Fruit fly (Drosophila melanogaster) whole organism, embryonic: Measurements from ENCODE around the gene CG13311.
A peak's percentile ranks its signal among the peaks of the same experiment; 100 is the strongest.

Source experiments
- Antp ChIP-seq: fragments of 200-800 bp; sonication (Bioruptor generic); optimal IDR thresholded peaks from 3 replicates; lab custom pipeline; 2016; ENCODE audit warnings: missing biosample characterization, missing genetic modification characterization
- Asciz ChIP-seq: fragments of 200-800 bp; sonication (Bioruptor generic); optimal IDR thresholded peaks from 2 replicates; lab custom pipeline; 2017; ENCODE audit warnings: missing biosample characterization, mild to moderate bottlenecking, missing genetic modification characterization, missing genetic modification reagents
- Bdp1 ChIP-seq: fragments of 200-800 bp; sonication (Bioruptor generic); optimal IDR thresholded peaks from 3 replicates; lab custom pipeline; 2016; ENCODE audit warnings: missing biosample characterization, missing genetic modification characterization
- Bteb2 ChIP-seq: fragments of 200-800 bp; sonication (Bioruptor generic); optimal IDR thresholded peaks from 2 replicates; lab custom pipeline; 2016; ENCODE audit warnings: missing biosample characterization, missing genetic modification characterization
- CG11247 ChIP-seq: fragments of 200-800 bp; sonication (Bioruptor generic); IDR thresholded peaks from 2 replicates; pipeline ENCODE4 v1.3.6; 2022; ENCODE audit warnings: missing biosample characterization, missing genetic modification characterization
- CG12155 ChIP-seq: fragments of 200-800 bp; sonication (Bioruptor generic); optimal IDR thresholded peaks from 3 replicates; lab custom pipeline; 2016; ENCODE audit warnings: missing biosample characterization, missing genetic modification characterization
- CG12219 ChIP-seq: fragments of 200-800 bp; sonication (Bioruptor generic); optimal IDR thresholded peaks from 3 replicates; lab custom pipeline; 2018; ENCODE audit warnings: missing biosample characterization, mild to moderate bottlenecking, missing genetic modification characterization
- CG12299 ChIP-seq: fragments of 200-800 bp; sonication (Bioruptor generic); optimal IDR thresholded peaks from 2 replicates; lab custom pipeline; 2018; ENCODE audit warnings: missing biosample characterization, mild to moderate bottlenecking, missing genetic modification characterization
- CG15601 ChIP-seq: fragments of 200-800 bp; sonication (Bioruptor generic); optimal IDR thresholded peaks from 3 replicates; lab custom pipeline; 2019; ENCODE audit warnings: missing biosample characterization, mild to moderate bottlenecking, missing genetic modification characterization, moderate library complexity
- CG18011 ChIP-seq: fragments of 200-800 bp; sonication (Bioruptor generic); optimal IDR thresholded peaks from 2 replicates; lab custom pipeline; 2017; ENCODE audit warnings: missing biosample characterization, missing genetic modification characterization, mild to moderate bottlenecking, moderate library complexity, missing genotype
- CG18764 ChIP-seq: fragments of 200-800 bp; sonication (Bioruptor generic); optimal IDR thresholded peaks from 3 replicates; lab custom pipeline; 2016; ENCODE audit warnings: missing biosample characterization, missing genetic modification characterization
- CG2120 ChIP-seq: fragments of 200-800 bp; sonication (Bioruptor generic); optimal IDR thresholded peaks from 3 replicates; lab custom pipeline; 2016; ENCODE audit warnings: missing biosample characterization, missing genetic modification characterization
- CG2712 ChIP-seq: fragments of 200-800 bp; optimal IDR thresholded peaks from 3 replicates; lab custom pipeline; 2019; ENCODE audit warnings: missing biosample characterization, mild to moderate bottlenecking, missing genetic modification characterization, moderate library complexity
- CG32772 ChIP-seq: fragments of 200-800 bp; sonication (Bioruptor generic); IDR thresholded peaks from 2 replicates; pipeline ENCODE4 v1.3.6; 2022; ENCODE audit warnings: missing biosample characterization, missing genetic modification characterization
- CG34224 ChIP-seq: fragments of 200-800 bp; sonication (Bioruptor generic); IDR thresholded peaks from 3 replicates; pipeline ENCODE4 v1.3.6; 2022; ENCODE audit warnings: missing biosample characterization, missing genetic modification characterization; ENCODE audit not compliant: partially characterized antibody
- CG3847 ChIP-seq: fragments of 200-800 bp; sonication (Bioruptor generic); IDR thresholded peaks from 2 replicates; pipeline ENCODE4 v1.3.6; 2022; ENCODE audit warnings: missing biosample characterization, missing genetic modification characterization
- CG5245 ChIP-seq: fragments of 200-800 bp; sonication (Bioruptor generic); optimal IDR thresholded peaks from 3 replicates; lab custom pipeline; 2016; ENCODE audit warnings: missing biosample characterization, missing genetic modification characterization
- CG6791 ChIP-seq: fragments of 200-800 bp; sonication (Bioruptor generic); IDR thresholded peaks from 3 replicates; pipeline ENCODE4 v1.3.6; 2022; ENCODE audit warnings: missing biosample characterization, missing genetic modification characterization; ENCODE audit not compliant: partially characterized antibody
- CG7786 ChIP-seq: fragments of 200-800 bp; sonication (Bioruptor generic); optimal IDR thresholded peaks from 2 replicates; lab custom pipeline; 2016; ENCODE audit warnings: missing biosample characterization, missing genetic modification characterization
- CG7839 ChIP-seq: fragments of 200-800 bp; sonication (Bioruptor generic); optimal IDR thresholded peaks from 3 replicates; lab custom pipeline; 2018; ENCODE audit warnings: missing biosample characterization, mild to moderate bottlenecking, missing genetic modification characterization, moderate library complexity
- CG7963 ChIP-seq: fragments of 200-800 bp; sonication (Bioruptor generic); IDR thresholded peaks from 3 replicates; pipeline ENCODE4 v1.3.6; 2022; ENCODE audit warnings: missing biosample characterization, missing genetic modification characterization; ENCODE audit not compliant: partially characterized antibody
- CG9817 ChIP-seq: fragments of 200-800 bp; sonication (Bioruptor generic); optimal IDR thresholded peaks from 2 replicates; lab custom pipeline; 2018; ENCODE audit warnings: missing biosample characterization, mild to moderate bottlenecking, missing genetic modification characterization, moderate library complexity
- ERR ChIP-seq: fragments of 200-800 bp; sonication (Bioruptor generic); optimal IDR thresholded peaks from 2 replicates; lab custom pipeline; 2016; ENCODE audit warnings: missing biosample characterization, missing genetic modification characterization
- MBD-R2 ChIP-seq: fragments of 200-800 bp; sonication (Bioruptor generic); IDR thresholded peaks from 2 replicates; pipeline ENCODE4 v1.3.6; 2022; ENCODE audit warnings: missing biosample characterization, missing genetic modification characterization
- Med ChIP-seq: fragments of 200-800 bp; sonication (Bioruptor generic); peaks from one replicate; lab custom pipeline; 2016; ENCODE audit warnings: missing biosample characterization, missing genetic modification characterization, mild to moderate bottlenecking, inconsistent platforms, moderate library complexity
- Nf-YC ChIP-seq: fragments of 200-800 bp; optimal IDR thresholded peaks from 3 replicates; lab custom pipeline; 2019; ENCODE audit warnings: missing biosample characterization, mild to moderate bottlenecking, missing genetic modification characterization, moderate library complexity
- Pdp1 ChIP-seq, 2 experiments: fragments of 200-800 bp; sonication (Bioruptor generic); optimal IDR thresholded peaks; 3 replicates each; lab custom pipeline; 2016; ENCODE audit warnings: missing biosample characterization in 2 of 2, missing genetic modification characterization in 2 of 2, mild to moderate bottlenecking in 1 of 2, moderate library complexity in 1 of 2
- Sry-δ ChIP-seq: fragments of 200-800 bp; sonication (Bioruptor generic); optimal IDR thresholded peaks from 2 replicates; lab custom pipeline; 2016; ENCODE audit warnings: missing biosample characterization, missing genetic modification characterization
- Xrp1 ChIP-seq: fragments of 200-800 bp; sonication (Bioruptor generic); IDR thresholded peaks from 2 replicates; pipeline ENCODE4 v1.3.6; 2022; ENCODE audit warnings: missing biosample characterization, missing genetic modification characterization
- az2 ChIP-seq: fragments of 200-800 bp; sonication (Bioruptor generic); optimal IDR thresholded peaks from 3 replicates; lab custom pipeline; 2016; ENCODE audit warnings: missing biosample characterization, missing genetic modification characterization
- cad ChIP-seq: fragments of >200 bp; optimal IDR thresholded peaks from 2 replicates; lab custom pipeline; 2017; ENCODE audit warnings: missing biosample characterization, missing genetic modification characterization
- cg ChIP-seq: fragments of 200-800 bp; sonication (Bioruptor generic); optimal IDR thresholded peaks from 3 replicates; lab custom pipeline; 2019; ENCODE audit warnings: missing biosample characterization, mild to moderate bottlenecking, missing genetic modification characterization, moderate library complexity
- chif ChIP-seq, 2 experiments: fragments of 200-800 bp; sonication (Bioruptor generic); optimal IDR thresholded peaks; 3 replicates each; lab custom pipeline; 2016; ENCODE audit warnings: missing biosample characterization in 2 of 2, missing genetic modification characterization in 2 of 2
- danr ChIP-seq: fragments of 200-800 bp; sonication (Bioruptor generic); IDR thresholded peaks from 2 replicates; pipeline ENCODE4 v1.3.6; 2022; ENCODE audit warnings: missing biosample characterization, missing genetic modification characterization
- dmrt99B ChIP-seq: fragments of 200-800 bp; sonication (Bioruptor generic); optimal IDR thresholded peaks from 2 replicates; lab custom pipeline; 2018; ENCODE audit warnings: missing biosample characterization, mild to moderate bottlenecking, missing genetic modification characterization, moderate library complexity
- fd3F ChIP-seq: fragments of 200-800 bp; sonication (Bioruptor generic); optimal IDR thresholded peaks from 2 replicates; lab custom pipeline; 2018; ENCODE audit warnings: missing biosample characterization, mild to moderate bottlenecking, missing genetic modification characterization, moderate library complexity
- fu2 ChIP-seq: fragments of 200-800 bp; sonication (Bioruptor generic); optimal IDR thresholded peaks from 2 replicates; lab custom pipeline; 2016; ENCODE audit warnings: missing biosample characterization, missing genetic modification characterization
- gfzf ChIP-seq: fragments of 200-800 bp; sonication (Bioruptor generic); optimal IDR thresholded peaks from 2 replicates; lab custom pipeline; 2016; ENCODE audit warnings: missing biosample characterization, mild to moderate bottlenecking, missing genetic modification characterization, moderate library complexity
- gsb-n ChIP-seq: fragments of 200-800 bp; sonication (Bioruptor generic); optimal IDR thresholded peaks from 3 replicates; lab custom pipeline; 2018; ENCODE audit warnings: missing biosample characterization, mild to moderate bottlenecking, missing genetic modification characterization
- hbn ChIP-seq: fragments of 200-800 bp; sonication (Bioruptor generic); IDR thresholded peaks from 2 replicates; pipeline ENCODE4 v1.3.6; 2022; ENCODE audit warnings: missing biosample characterization, missing genetic modification characterization; ENCODE audit not compliant: partially characterized antibody
- jumu ChIP-seq: fragments of 200-800 bp; sonication (Bioruptor generic); optimal IDR thresholded peaks from 3 replicates; lab custom pipeline; 2016; ENCODE audit warnings: missing biosample characterization, missing genetic modification characterization
- kay ChIP-seq: fragments of 200-800 bp; sonication (Bioruptor generic); optimal IDR thresholded peaks from 2 replicates; lab custom pipeline; 2016; ENCODE audit warnings: missing biosample characterization, missing genetic modification characterization
- ken ChIP-seq: fragments of 200-800 bp; sonication (Bioruptor generic); IDR thresholded peaks from 3 replicates; pipeline ENCODE4 v1.3.6; 2022; ENCODE audit warnings: missing biosample characterization, missing genetic modification characterization
- lov ChIP-seq, 2 experiments: fragments of 200-800 bp in 1 of 2; fragments of >200 bp in 1 of 2; sonication (Bioruptor generic) in 1 of 2; IDR thresholded peaks in 1 of 2; optimal IDR thresholded peaks in 1 of 2; 2 replicates in 1 of 2; 3 replicates in 1 of 2; pipeline versions ENCODE4 v1.3.6 to Lab custom; 2017 to 2022; ENCODE audit warnings: missing biosample characterization in 1 of 2, missing genetic modification characterization in 1 of 2
- nerfin-1 ChIP-seq: fragments of 200-800 bp; sonication (Bioruptor generic); optimal IDR thresholded peaks from 3 replicates; lab custom pipeline; 2019; ENCODE audit warnings: missing biosample characterization, mild to moderate bottlenecking, missing genetic modification characterization, moderate library complexity
- nerfin-2 ChIP-seq: fragments of 200-800 bp; sonication (Bioruptor generic); IDR thresholded peaks from 2 replicates; pipeline ENCODE4 v1.3.6; 2022; ENCODE audit warnings: missing biosample characterization, missing genetic modification characterization; ENCODE audit not compliant: partially characterized antibody
- nom ChIP-seq: fragments of 200-800 bp; sonication (Bioruptor generic); optimal IDR thresholded peaks from 2 replicates; lab custom pipeline; 2017; ENCODE audit warnings: missing biosample characterization, missing genetic modification characterization, mild to moderate bottlenecking, moderate library complexity, missing genetic modification reagents
- pita ChIP-seq: fragments of 200-800 bp; sonication (Bioruptor generic); optimal IDR thresholded peaks from 2 replicates; lab custom pipeline; 2017; ENCODE audit warnings: missing biosample characterization, mild to moderate bottlenecking, missing genetic modification characterization
- pzg ChIP-seq: fragments of 200-800 bp; sonication (Bioruptor generic); optimal IDR thresholded peaks from 3 replicates; lab custom pipeline; 2018; ENCODE audit warnings: missing biosample characterization, mild to moderate bottlenecking, missing genetic modification characterization, moderate library complexity
- tgo ChIP-seq: fragments of 200-800 bp; sonication (Bioruptor generic); IDR thresholded peaks from 3 replicates; pipeline ENCODE4 v1.3.6; 2022; ENCODE audit warnings: missing biosample characterization, missing genetic modification characterization

CG13311 gene

DNA sequence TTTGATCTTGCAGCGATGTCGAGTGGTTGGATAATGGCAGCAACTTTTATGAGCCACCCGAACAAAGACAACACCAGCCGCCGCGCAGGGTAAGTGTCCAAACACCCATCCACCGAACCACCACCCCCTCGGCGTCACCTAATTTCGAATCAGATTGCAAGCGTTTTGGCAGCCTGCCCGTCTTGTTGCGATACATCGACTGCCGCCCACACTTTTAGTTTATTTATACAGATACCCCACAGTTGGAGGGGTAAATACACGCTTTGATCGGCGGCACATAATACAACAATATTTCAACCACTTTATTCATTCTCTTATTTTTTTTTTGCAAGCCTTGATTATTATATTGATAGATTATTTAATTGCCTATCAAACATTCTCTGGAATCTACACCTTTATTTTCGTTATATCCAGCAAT, 38.9 kb downstream of the CG13311 start (continued):
- TF ChIP-seq Asciz (GFP tag; lab: Kevin White, UChicago) (no peak), Bdp1 (GFP tag; lab: Kevin White, UChicago) (peak; percentile 23), chif (GFP tag; optimal IDR thresholded peaks at IDR 0.05; lab: Kevin White, UChicago) (peak; percentile 10 to 55), Xrp1 (peak; percentile 43; the same call in 1 of the 2 replicates), CG12155 (GFP tag; lab: Kevin White, UChicago) (peak; percentile 49), CG7839 (tag; lab: Kevin White, UChicago) (no peak), pita (GFP tag; lab: Kevin White, UChicago) (no peak), CG12219 (GFP tag; lab: Kevin White, UChicago) (no peak), cg (GFP tag; lab: Kevin White, UChicago) (no peak), nerfin-1 (no peak), hbn (GFP tag; lab: Robert Waterston, UW) (no peak), gfzf (GFP tag; lab: Kevin White, UChicago) (no peak), CG2120 (GFP tag; lab: Kevin White, UChicago) (peak; percentile 71), Nf-YC (tag; lab: Kevin White, UChicago) (no peak), fu2 (GFP tag; lab: Kevin White, UChicago) (no peak), ERR (no peak), CG7963 (GFP tag; lab: Robert Waterston, UW) (no peak), Med (peak; percentile 54), lov (optimal IDR thresholded peaks at IDR 0.05; lab: Kevin White, UChicago) (no peak), lov (GFP tag; IDR thresholded peaks at IDR 0.05; lab: Robert Waterston, UW) (0 out of 3 replicates have a peak, but pooled peaks have one; percentile 66), CG3847 (GFP tag; lab: Robert Waterston, UW) (peak; percentile 51; the same call in 1 of the 2 replicates), ken (GFP tag; lab: Robert Waterston, UW) (peak; percentile 73), CG32772 (GFP tag; lab: Robert Waterston, UW) (peak; percentile 54), CG5245 (GFP tag; lab: Kevin White, UChicago) (no peak), cad (GFP tag; lab: Kevin White, UChicago) (no peak), gsb-n (tag; lab: Kevin White, UChicago) (no peak), nerfin-2 (GFP tag; lab: Robert Waterston, UW) (no peak), danr (no peak), jumu (GFP tag; lab: Kevin White, UChicago) (peak; percentile 6), dmrt99B (tag; lab: Kevin White, UChicago) (no peak), CG7786 (GFP tag; lab: Kevin White, UChicago) (peak; percentile 10), tgo (GFP tag; lab: Robert Waterston, UW) (peak; percentile 36; the same call in 1 of the 3 replicates), CG34224 (GFP tag; lab: Robert Waterston, UW) (peak; percentile 65), CG9817 (peak; percentile 45), Sry-δ (GFP tag; lab: Kevin White, UChicago) (no peak), az2 (GFP tag; lab: Kevin White, UChicago) (peak; percentile 12), CG6791 (GFP tag; lab: Robert Waterston, UW) (no peak), pzg (no peak), CG18764 (no peak), nom (GFP tag; lab: Kevin White, UChicago) (no peak), fd3F (GFP tag; lab: Kevin White, UChicago) (peak; percentile 48), MBD-R2 (peak; percentile 20; the same call in 1 of the 2 replicates), CG11247 (peak; percentile 49), CG15601 (no peak), CG2712 (no peak), CG18011 (GFP tag; lab: Kevin White, UChicago) (no peak), Bteb2 (GFP tag; lab: Kevin White, UChicago) (no peak), kay (no peak), Pdp1 (GFP tag; optimal IDR thresholded peaks at IDR 0.05; lab: Kevin White, UChicago) (peak in 1 of 2 experiments; percentile 84), Antp (GFP tag; lab: Kevin White, UChicago) (no peak), CG12299 (tag; lab: Kevin White, UChicago) (no peak)
